Worm (Caenorhabditis elegans) whole organism, mixed stage, embryonic: ENCODE measurements around the gene C06E2.1.

Experiments used
- blmp-1 ChIP-seq: fragments of 150-350 bp; optimal IDR thresholded peaks from 2 replicates; lab custom pipeline; 2014; ENCODE audit warnings: missing biosample characterization, missing genetic modification characterization
- cnd-1 ChIP-seq: fragments of 200-800 bp; sonication (Bioruptor generic); optimal IDR thresholded peaks from 2 replicates; lab custom pipeline; 2018; ENCODE audit warnings: mild to moderate bottlenecking, missing genetic modification characterization, missing compliant biosample characterization
- flh-1 ChIP-seq: fragments of 200-800 bp; sonication (Bioruptor generic); optimal IDR thresholded peaks from 2 replicates; lab custom pipeline; 2018; ENCODE audit warnings: mild to moderate bottlenecking, missing genetic modification characterization, moderate library complexity, missing compliant biosample characterization
- lsy-2 ChIP-seq: fragments of 150-350 bp; optimal IDR thresholded peaks from 2 replicates; lab custom pipeline; 2014; ENCODE audit warnings: missing biosample characterization, missing genetic modification characterization
- mep-1 ChIP-seq: fragments of 150-350 bp; optimal IDR thresholded peaks from 2 replicates; lab custom pipeline; 2017; ENCODE audit warnings: missing biosample characterization, missing genetic modification reagents, missing genetic modification characterization, inconsistent platforms
- nhr-76 ChIP-seq: sonication (generic microtip); optimal IDR thresholded peaks from 2 replicates; lab custom pipeline; 2017; ENCODE audit warnings: missing biosample characterization, missing genetic modification characterization
- tbx-8 ChIP-seq: fragments of 200-800 bp; sonication (Bioruptor generic); optimal IDR thresholded peaks from 2 replicates; lab custom pipeline; 2018; ENCODE audit warnings: mild to moderate bottlenecking, missing genetic modification characterization, moderate library complexity, missing compliant biosample characterization
- ztf-11 ChIP-seq: fragments of 150-350 bp; optimal IDR thresholded peaks from 2 replicates; lab custom pipeline; 2014; ENCODE audit warnings: missing biosample characterization, missing genetic modification characterization

- TF ChIP-seq ztf-11: no peak
- no peak for TF ChIP-seq blmp-1 (tag; lab: Kevin White, UChicago)
- no peak for TF ChIP-seq cnd-1 (tag; lab: Kevin White, UChicago)
- no peak for TF ChIP-seq lsy-2 (tag; lab: Kevin White, UChicago)
- no peak for TF ChIP-seq mep-1
- TF ChIP-seq nhr-76 (tag; lab: Kevin White, UChicago): no peak
- TF ChIP-seq tbx-8 (GFP tag; lab: Kevin White, UChicago): no peak
- TF ChIP-seq flh-1: no peak
Measured at ce11 chrX:8860958-8861357, 13.7 kb downstream of the C06E2.1 start, which contains the start of gene C06E2.9.
